Worm (Caenorhabditis elegans): ENCODE data around the gene srd-42.
A peak's percentile ranks its signal among the peaks of the same experiment; 100 is the strongest.

Gene srd-42

DNA sequence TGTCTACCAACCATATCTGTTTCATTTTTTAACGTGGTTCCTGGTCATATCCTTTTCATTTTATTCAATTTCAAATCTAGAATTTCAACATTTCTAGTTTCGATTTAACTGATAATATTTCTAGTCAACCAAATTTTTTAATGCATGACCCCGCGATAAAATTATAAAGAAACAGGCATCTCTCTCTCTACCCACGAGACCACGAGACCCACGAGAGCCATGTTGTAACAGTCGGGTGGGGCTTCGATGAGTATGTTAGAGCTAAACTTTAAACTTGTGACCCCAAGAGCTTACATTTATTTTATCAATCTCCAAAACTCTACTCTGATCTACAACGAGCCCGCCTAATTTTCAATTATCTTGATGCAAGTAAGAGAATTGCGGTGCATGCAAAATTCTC is 15.1 kb upstream of the srd-42 start:
- TF ChIP-seq cebp-1 (GFP tag; IDR thresholded peaks at IDR 0.05) = no peak
- TF ChIP-seq cebp-1 (tag; optimal IDR thresholded peaks at IDR 0.05) = peak; percentile 20
- no peak for TF ChIP-seq tlf-1 (GFP tag; optimal IDR thresholded peaks at IDR 0.05)

DNA sequence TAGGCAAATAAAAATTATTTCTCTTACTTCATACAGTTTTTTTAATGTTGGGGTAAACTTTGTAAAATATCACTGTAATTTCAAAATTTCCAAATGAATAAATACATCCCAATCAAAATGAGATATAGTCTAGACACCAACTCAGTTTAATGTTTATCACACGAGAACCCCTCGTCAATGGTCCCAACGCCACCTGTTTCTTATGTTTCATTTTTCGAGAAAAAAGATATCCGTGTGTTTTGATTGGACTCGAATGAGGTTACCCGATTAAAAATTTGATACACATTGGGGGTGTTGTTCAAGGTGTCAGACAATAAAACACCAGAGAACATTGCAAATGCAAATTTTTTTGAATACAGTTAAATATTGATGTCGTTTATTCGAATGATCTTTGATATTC is 14.3 kb upstream of the srd-42 start:
- TF ChIP-seq ceh-40 (GFP tag; IDR thresholded peaks at IDR 0.05) (no peak), hlh-26 (GFP tag; conservative IDR thresholded peaks at IDR 0.05) (no peak), ztf-22 (GFP tag; optimal IDR thresholded peaks at IDR 0.05) (no peak), ekl-4 (GFP tag; IDR thresholded peaks at IDR 0.05) (no peak), pha-4 (tag; optimal IDR thresholded peaks at IDR 0.05) (no peak), gei-17 (GFP tag; optimal IDR thresholded peaks at IDR 0.05) (no peak), lsy-27 (tag; optimal IDR thresholded peaks at IDR 0.05; ENCODE audit: borderline replicate concordance, insufficient read depth) (no peak), bed-1 (GFP tag; IDR thresholded peaks at IDR 0.05) (no peak), Y53G8AR.9 (GFP tag; conservative IDR thresholded peaks at IDR 0.05) (no peak), ceh-100 (GFP tag; IDR thresholded peaks at IDR 0.05) (no peak), zim-3 (tag; optimal IDR thresholded peaks at IDR 0.05) (no peak), snpc-3.4 (tag; optimal IDR thresholded peaks at IDR 0.05) (no peak), nhr-27 (tag; optimal IDR thresholded peaks at IDR 0.05) (no peak), K11D2.4 (GFP tag; IDR thresholded peaks at IDR 0.05) (no peak), let-526 (GFP tag; IDR thresholded peaks at IDR 0.05) (no peak)

DNA sequence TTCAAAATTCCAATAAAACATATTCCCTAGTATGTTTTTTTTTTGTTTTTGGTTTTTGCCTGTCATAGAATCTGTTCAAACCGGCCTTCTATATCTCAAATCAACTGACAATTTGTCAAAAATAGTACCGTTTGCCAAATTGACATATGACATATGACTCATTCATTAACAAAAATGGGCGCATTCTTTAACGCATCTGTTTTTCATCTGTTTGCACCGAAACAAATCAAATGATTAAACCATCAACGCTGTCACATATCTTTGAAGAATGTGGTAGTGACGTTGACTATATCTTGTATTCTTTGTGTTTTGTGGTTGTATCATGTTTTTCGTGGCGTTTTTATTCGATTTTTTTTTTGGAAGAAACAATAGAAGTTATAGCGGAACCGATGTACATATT is 11.8 kb upstream of the srd-42 start:
- TF ChIP-seq rcor-1 (GFP tag; IDR thresholded peaks at IDR 0.05) (no peak), lin-26 (GFP tag; IDR thresholded peaks at IDR 0.05) (no peak), Y56A3A.18 (GFP tag; IDR thresholded peaks at IDR 0.05) (no peak), unc-62 (GFP tag; optimal IDR thresholded peaks at IDR 0.05) (no peak), F37B4.10 (GFP tag; IDR thresholded peaks at IDR 0.05) (no peak), nfya-2 (GFP tag; IDR thresholded peaks at IDR 0.05) (no peak), T26A5.8 (tag; optimal IDR thresholded peaks at IDR 0.05) (no peak), lin-54 (GFP tag; optimal IDR thresholded peaks at IDR 0.05) (no peak), pha-4 (tag; optimal IDR thresholded peaks at IDR 0.05) (no peak), ztf-28 (GFP tag; IDR thresholded peaks at IDR 0.05) (no peak), attf-5 (GFP tag; optimal IDR thresholded peaks at IDR 0.05) (no peak), C06A6.2 (GFP tag; conservative IDR thresholded peaks at IDR 0.05) (no peak), B0035.1 (tag; optimal IDR thresholded peaks at IDR 0.05) (no peak), hlh-12 (tag; optimal IDR thresholded peaks at IDR 0.05) (no peak), nfya-1 (tag; optimal IDR thresholded peaks at IDR 0.05; ENCODE audit: borderline replicate concordance, insufficient read depth) (no peak)

DNA sequence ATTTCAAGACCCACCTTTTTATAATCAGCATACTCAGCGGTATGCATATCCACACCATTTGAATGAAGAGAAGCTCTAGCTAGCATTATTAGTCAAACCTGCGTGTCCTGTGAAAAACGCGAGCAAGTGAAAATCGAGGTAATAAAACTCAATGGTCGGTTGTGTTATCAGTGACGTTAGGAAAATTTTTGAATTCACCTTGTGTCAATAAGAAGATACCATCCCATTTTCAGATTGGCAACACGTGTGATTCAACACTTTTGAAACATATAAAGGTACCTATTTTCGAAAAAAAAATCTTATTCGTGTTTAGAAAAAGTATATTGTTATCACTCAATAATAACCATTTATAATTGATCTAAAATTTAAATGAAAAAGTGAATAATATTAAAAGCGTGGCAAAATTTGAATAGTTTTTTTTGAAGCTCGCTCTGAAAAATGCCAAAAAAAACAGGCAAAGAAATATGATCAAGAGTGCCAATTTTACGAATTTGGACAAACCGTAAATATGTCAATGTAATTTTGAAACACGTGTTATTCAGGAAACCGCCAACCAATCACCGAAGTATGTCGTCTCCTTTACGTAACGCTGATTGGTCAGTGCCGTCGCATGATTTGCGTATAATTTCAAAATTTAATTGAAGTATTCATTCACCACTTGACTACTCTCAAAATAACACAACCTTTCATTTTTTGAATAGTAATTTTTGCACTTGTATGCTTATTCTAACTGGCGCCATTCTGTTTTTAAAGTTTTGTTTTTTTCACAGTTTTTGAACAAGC is 8.6 kb upstream of the srd-42 start, which contains the start of gene F46G10.1:
Gene F46G10.1, minus strand, starts transcription at position 115 of the 783 bp plus-strand sequence.
- TF ChIP-seq nhr-80 (tag; optimal IDR thresholded peaks at IDR 0.05) = peak; percentile 56
- peak; percentile 57 for TF ChIP-seq nfyb-1 (GFP tag; IDR thresholded peaks at IDR 0.05)
- no peak for TF ChIP-seq chd-7 (tag; optimal IDR thresholded peaks at IDR 0.05)
